Worm (Caenorhabditis elegans): ENCODE data around the gene phat-8.

phat-8 gene

ce11 chrII:12499969-12500368, 28.4 kb downstream of the phat-8 start:
- TF ChIP-seq unc-62 (GFP tag; optimal IDR thresholded peaks at IDR 0.05), result no peak

ce11 chrII:12502784-12503183, 31.2 kb downstream of the phat-8 start, which contains the start of gene ador-1:
TSS of gene ador-1 (minus strand) at chrII:12502884.
- no peak for TF ChIP-seq unc-62 (GFP tag; optimal IDR thresholded peaks at IDR 0.05)

- no peak for TF ChIP-seq unc-62 (GFP tag; optimal IDR thresholded peaks at IDR 0.05)
Measured at ce11 chrII:12506511-12506910, 34.9 kb downstream of the phat-8 start.

ce11 chrII:12507038-12507437, 35.4 kb downstream of the phat-8 start, which contains the start of gene srh-68:
TSS of gene srh-68 (plus strand) at chrII:12507338.
- TF ChIP-seq unc-62 (GFP tag; optimal IDR thresholded peaks at IDR 0.05), result no peak

- no peak for TF ChIP-seq unc-62 (GFP tag; optimal IDR thresholded peaks at IDR 0.05)
Measured at ce11 chrII:12508650-12509049, 37.0 kb downstream of the phat-8 start, which contains the start of gene srh-67. TSS of gene srh-67 (plus strand) at chrII:12508950.

ce11 chrII:12511866-12512265, 40.3 kb downstream of the phat-8 start, which contains the start of gene srh-73:
TSS of gene srh-73 (plus strand) at chrII:12512166.
- no peak for TF ChIP-seq unc-62 (GFP tag; optimal IDR thresholded peaks at IDR 0.05)

- no peak for TF ChIP-seq unc-62 (GFP tag; optimal IDR thresholded peaks at IDR 0.05)
Measured at ce11 chrII:12514620-12515019, 43.0 kb downstream of the phat-8 start, which contains the start of gene srh-69. TSS of gene srh-69 (minus strand) at chrII:12514720.

ce11 chrII:12516313-12516712, 44.7 kb downstream of the phat-8 start, which contains the start of gene srh-61:
TSS of gene srh-61 (minus strand) at chrII:12516413.
- no peak for TF ChIP-seq unc-62 (GFP tag; optimal IDR thresholded peaks at IDR 0.05)

- TF ChIP-seq unc-62 (GFP tag; optimal IDR thresholded peaks at IDR 0.05), result no peak
Measured at ce11 chrII:12518008-12518407, 46.4 kb downstream of the phat-8 start.

ce11 chrII:12518809-12519344, 47.3 kb downstream of the phat-8 start, which contains the start of gene srh-70:
TSS of gene srh-70 (minus strand) at chrII:12518859.
- no peak for TF ChIP-seq unc-62 (GFP tag; optimal IDR thresholded peaks at IDR 0.05)

ce11 chrII:12519616-12520015, 48.0 kb downstream of the phat-8 start, which contains the start of gene ceh-99:
TSS of gene ceh-99 (plus strand) at chrII:12519981.
- no peak for TF ChIP-seq unc-62 (GFP tag; optimal IDR thresholded peaks at IDR 0.05)
